Fruit fly (Drosophila melanogaster) whole organism, embryonic: Measurements from ENCODE around the gene Utx.
A peak's percentile ranks its signal among the peaks of the same experiment; 100 is the strongest.

Experiments
- CG11093 ChIP-seq: fragments of 200-800 bp; sonication (Bioruptor generic); IDR thresholded peaks from 3 replicates; pipeline ENCODE4 v1.3.6; 2022; ENCODE audit warnings: missing biosample characterization, missing genetic modification characterization
- CG11398 ChIP-seq: fragments of 200-800 bp; sonication (Bioruptor generic); optimal IDR thresholded peaks from 2 replicates; lab custom pipeline; 2016; ENCODE audit warnings: missing biosample characterization, missing genetic modification characterization
- CG12659 ChIP-seq: fragments of 200-800 bp; sonication (Bioruptor generic); optimal IDR thresholded peaks from 3 replicates; lab custom pipeline; 2017; ENCODE audit warnings: mild to moderate bottlenecking, missing biosample characterization, missing genetic modification reagents, missing genetic modification characterization
- CG1603 ChIP-seq: fragments of 200-800 bp; sonication (Bioruptor generic); optimal IDR thresholded peaks from 2 replicates; lab custom pipeline; 2019; ENCODE audit warnings: missing biosample characterization, mild to moderate bottlenecking, missing genetic modification characterization, moderate library complexity
- CG17912 ChIP-seq: fragments of 200-800 bp; sonication (Bioruptor generic); optimal IDR thresholded peaks from 2 replicates; lab custom pipeline; 2018; ENCODE audit warnings: missing biosample characterization, mild to moderate bottlenecking, missing genetic modification characterization
- CG1792 ChIP-seq: fragments of 200-800 bp; sonication (Bioruptor generic); optimal IDR thresholded peaks from 2 replicates; lab custom pipeline; 2016; ENCODE audit warnings: missing biosample characterization, missing genetic modification characterization
- CG18599 ChIP-seq: fragments of 200-800 bp; sonication (Bioruptor generic); optimal IDR thresholded peaks from 3 replicates; lab custom pipeline; 2017; ENCODE audit warnings: missing biosample characterization, missing genetic modification characterization, mild to moderate bottlenecking, moderate library complexity, missing genetic modification reagents
- CG2199 ChIP-seq: fragments of 200-800 bp; sonication (Bioruptor generic); IDR thresholded peaks from 3 replicates; pipeline ENCODE4 v1.3.6; 2022; ENCODE audit warnings: missing biosample characterization, missing genetic modification characterization
- CG30431 ChIP-seq: fragments of 200-800 bp; sonication (Bioruptor generic); optimal IDR thresholded peaks from 2 replicates; lab custom pipeline; 2017; ENCODE audit warnings: missing biosample characterization, missing genetic modification characterization
- CG31365 ChIP-seq: fragments of 200-800 bp; sonication (Bioruptor generic); optimal IDR thresholded peaks from 2 replicates; lab custom pipeline; 2018; ENCODE audit warnings: missing biosample characterization, mild to moderate bottlenecking, missing genetic modification characterization
- CG32532 ChIP-seq: fragments of 200-800 bp; sonication (Bioruptor generic); IDR thresholded peaks from 2 replicates; pipeline ENCODE4 v1.3.6; 2022; ENCODE audit warnings: missing biosample characterization, missing genetic modification characterization
- CG32772 ChIP-seq: fragments of 200-800 bp; sonication (Bioruptor generic); IDR thresholded peaks from 2 replicates; pipeline ENCODE4 v1.3.6; 2022; ENCODE audit warnings: missing biosample characterization, missing genetic modification characterization
- CG33213 ChIP-seq: fragments of 200-800 bp; sonication (Bioruptor generic); optimal IDR thresholded peaks from 3 replicates; lab custom pipeline; 2016; ENCODE audit warnings: missing biosample characterization, missing genetic modification characterization
- CG34224 ChIP-seq: fragments of 200-800 bp; sonication (Bioruptor generic); IDR thresholded peaks from 3 replicates; pipeline ENCODE4 v1.3.6; 2022; ENCODE audit warnings: missing biosample characterization, missing genetic modification characterization; ENCODE audit not compliant: partially characterized antibody
- CG5180 ChIP-seq: fragments of 200-800 bp; sonication (Bioruptor generic); optimal IDR thresholded peaks from 3 replicates; lab custom pipeline; 2017; ENCODE audit warnings: missing biosample characterization, missing genetic modification characterization, mild to moderate bottlenecking, moderate library complexity, missing genetic modification reagents
- CG7556 ChIP-seq: fragments of 200-800 bp; sonication (Bioruptor generic); optimal IDR thresholded peaks from 2 replicates; lab custom pipeline; 2017; ENCODE audit warnings: missing biosample characterization, mild to moderate bottlenecking, missing genetic modification characterization
- CG8089 ChIP-seq: fragments of 200-800 bp; sonication (Bioruptor generic); optimal IDR thresholded peaks from 3 replicates; lab custom pipeline; 2016; ENCODE audit warnings: missing biosample characterization, missing genetic modification characterization
- CG8478 ChIP-seq: fragments of >200 bp; optimal IDR thresholded peaks from 2 replicates; lab custom pipeline; 2018
- CG9215 ChIP-seq: fragments of 200-800 bp; sonication (Bioruptor generic); IDR thresholded peaks from 2 replicates; pipeline ENCODE4 v1.3.6; 2022; ENCODE audit warnings: missing biosample characterization, missing genetic modification characterization
- Elba2 ChIP-seq: fragments of 200-800 bp; sonication (Bioruptor generic); optimal IDR thresholded peaks from 3 replicates; lab custom pipeline; 2016; ENCODE audit warnings: missing biosample characterization, missing genetic modification characterization
- Ets97D ChIP-seq: fragments of 200-800 bp; sonication (Bioruptor generic); optimal IDR thresholded peaks from 3 replicates; lab custom pipeline; 2016; ENCODE audit warnings: missing biosample characterization, missing genetic modification characterization
- H2.0 ChIP-seq: fragments of 200-800 bp; sonication (Bioruptor generic); IDR thresholded peaks from 2 replicates; pipeline ENCODE4 v1.3.6; 2022; ENCODE audit warnings: missing biosample characterization, missing genetic modification characterization
- Jarid2 ChIP-seq: fragments of 200-800 bp; sonication (Bioruptor generic); optimal IDR thresholded peaks from 3 replicates; lab custom pipeline; 2017; ENCODE audit warnings: mild to moderate bottlenecking, missing biosample characterization, missing genetic modification reagents, missing genetic modification characterization
- MBD-R2 ChIP-seq: fragments of 200-800 bp; sonication (Bioruptor generic); IDR thresholded peaks from 2 replicates; pipeline ENCODE4 v1.3.6; 2022; ENCODE audit warnings: missing biosample characterization, missing genetic modification characterization
- NC2β ChIP-seq: fragments of 200-800 bp; sonication (Bioruptor generic); optimal IDR thresholded peaks from 2 replicates; lab custom pipeline; 2016; ENCODE audit warnings: missing biosample characterization, missing genetic modification characterization
- NFAT ChIP-seq: fragments of 200-800 bp; sonication (Bioruptor generic); IDR thresholded peaks from 2 replicates; pipeline ENCODE4 v1.3.6; 2022; ENCODE audit warnings: missing biosample characterization, missing genetic modification characterization
- NK7.1 ChIP-seq: fragments of 200-800 bp; sonication (Bioruptor generic); optimal IDR thresholded peaks from 3 replicates; lab custom pipeline; 2016; ENCODE audit warnings: missing biosample characterization, missing genetic modification characterization
- Nf-YB ChIP-seq: fragments of 200-800 bp; sonication (Bioruptor generic); optimal IDR thresholded peaks from 3 replicates; lab custom pipeline; 2019; ENCODE audit warnings: missing biosample characterization, mild to moderate bottlenecking, missing genetic modification characterization, moderate library complexity
- Nf-YC ChIP-seq: fragments of 200-800 bp; optimal IDR thresholded peaks from 3 replicates; lab custom pipeline; 2019; ENCODE audit warnings: missing biosample characterization, mild to moderate bottlenecking, missing genetic modification characterization, moderate library complexity
- Optix ChIP-seq: fragments of 200-800 bp; sonication (Bioruptor generic); IDR thresholded peaks from 3 replicates; pipeline ENCODE4 v1.3.6; 2022; ENCODE audit warnings: missing biosample characterization, missing genetic modification characterization
- Sox102F ChIP-seq: fragments of 200-800 bp; sonication (Bioruptor generic); optimal IDR thresholded peaks from 2 replicates; lab custom pipeline; 2018; ENCODE audit warnings: missing biosample characterization, mild to moderate bottlenecking, missing genetic modification characterization, moderate library complexity
- Sry-δ ChIP-seq: fragments of 200-800 bp; sonication (Bioruptor generic); optimal IDR thresholded peaks from 2 replicates; lab custom pipeline; 2016; ENCODE audit warnings: missing biosample characterization, missing genetic modification characterization
- ara ChIP-seq: fragments of 200-800 bp; sonication (Bioruptor generic); IDR thresholded peaks from 2 replicates; pipeline ENCODE4 v1.3.6; 2022; ENCODE audit warnings: missing biosample characterization, missing genetic modification characterization
- crol ChIP-seq: fragments of 200-800 bp; sonication (Bioruptor generic); IDR thresholded peaks from 2 replicates; pipeline ENCODE4 v1.3.6; 2022; ENCODE audit warnings: missing biosample characterization, missing genetic modification characterization
- disco-r ChIP-seq: fragments of 200-800 bp; sonication (Bioruptor generic); optimal IDR thresholded peaks from 2 replicates; lab custom pipeline; 2016; ENCODE audit warnings: missing biosample characterization, missing genetic modification characterization
- ewg ChIP-seq: fragments of 200-800 bp; sonication (Bioruptor generic); optimal IDR thresholded peaks from 3 replicates; lab custom pipeline; 2017; ENCODE audit warnings: mild to moderate bottlenecking, missing biosample characterization, missing genetic modification reagents, missing genetic modification characterization
- fd64A ChIP-seq: fragments of 200-800 bp; sonication (Bioruptor generic); optimal IDR thresholded peaks from 3 replicates; lab custom pipeline; 2018; ENCODE audit warnings: missing biosample characterization, mild to moderate bottlenecking, missing genetic modification characterization
- gsb ChIP-seq: fragments of 200-800 bp; sonication (Bioruptor generic); IDR thresholded peaks from 2 replicates; pipeline ENCODE4 v1.3.6; 2022; ENCODE audit warnings: missing biosample characterization, missing genetic modification characterization
- maf-S ChIP-seq: fragments of 200-800 bp; sonication (Bioruptor generic); optimal IDR thresholded peaks from 2 replicates; lab custom pipeline; 2016; ENCODE audit warnings: missing biosample characterization, missing genetic modification characterization
- nerfin-2 ChIP-seq: fragments of 200-800 bp; sonication (Bioruptor generic); IDR thresholded peaks from 2 replicates; pipeline ENCODE4 v1.3.6; 2022; ENCODE audit warnings: missing biosample characterization, missing genetic modification characterization; ENCODE audit not compliant: partially characterized antibody
- oc ChIP-seq: fragments of 200-800 bp; sonication (Bioruptor generic); optimal IDR thresholded peaks from 2 replicates; lab custom pipeline; 2018; ENCODE audit warnings: missing biosample characterization, mild to moderate bottlenecking, missing genetic modification characterization, moderate library complexity
- pho ChIP-seq: fragments of 200-800 bp; sonication (Bioruptor generic); optimal IDR thresholded peaks from 2 replicates; lab custom pipeline; 2016; ENCODE audit warnings: missing biosample characterization, missing genetic modification characterization
- ranshi ChIP-seq: fragments of 200-800 bp; sonication (Bioruptor generic); IDR thresholded peaks from 2 replicates; pipeline ENCODE4 v1.3.6; 2022; ENCODE audit warnings: missing biosample characterization, missing genetic modification characterization
- sob ChIP-seq: fragments of 200-800 bp; sonication (Bioruptor generic); IDR thresholded peaks from 2 replicates; pipeline ENCODE4 v1.3.6; 2022; ENCODE audit warnings: missing biosample characterization, missing genetic modification characterization
- sqz ChIP-seq: fragments of 200-800 bp; sonication (Bioruptor generic); optimal IDR thresholded peaks from 3 replicates; lab custom pipeline; 2018; ENCODE audit warnings: missing biosample characterization, mild to moderate bottlenecking, missing genetic modification characterization
- trh ChIP-seq: fragments of 200-800 bp; sonication (Bioruptor generic); optimal IDR thresholded peaks from 2 replicates; lab custom pipeline; 2016; ENCODE audit warnings: missing biosample characterization, missing genetic modification characterization
- wek ChIP-seq: fragments of 200-800 bp; sonication (Bioruptor generic); optimal IDR thresholded peaks from 3 replicates; lab custom pipeline; 2018; ENCODE audit warnings: missing biosample characterization, mild to moderate bottlenecking, missing genetic modification characterization, moderate library complexity
- z ChIP-seq: fragments of 200-800 bp; sonication (Bioruptor generic); IDR thresholded peaks from 3 replicates; pipeline ENCODE4 v1.3.6; 2022; ENCODE audit warnings: missing biosample characterization, missing genetic modification characterization
- zfh2 ChIP-seq: fragments of 200-800 bp; sonication (Bioruptor generic); optimal IDR thresholded peaks from 2 replicates; lab custom pipeline; 2016; ENCODE audit warnings: missing biosample characterization, missing genetic modification characterization

Utx gene

DNA sequence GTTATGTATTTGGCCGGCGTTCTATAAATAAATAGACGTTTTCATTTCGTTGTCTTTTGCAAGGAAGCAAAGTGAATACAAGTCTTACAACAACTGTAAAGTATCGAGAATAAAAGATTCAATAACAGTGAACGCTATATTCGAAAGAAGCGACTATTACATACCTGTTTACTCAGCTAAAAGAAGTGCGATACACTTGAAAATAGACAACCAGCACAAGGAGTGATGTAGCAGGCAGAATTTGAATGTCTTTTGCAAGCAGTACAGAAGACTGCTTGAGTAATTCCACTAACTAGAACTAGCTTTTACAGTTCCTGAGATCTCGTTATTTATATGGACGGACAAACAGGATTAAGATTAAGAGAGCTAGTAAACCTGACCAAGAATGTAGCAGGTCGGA lies 19.7 kb upstream of the Utx start (continued):
- TF ChIP-seq MBD-R2 (GFP tag; lab: Robert Waterston, UW) = peak; percentile 85
- TF ChIP-seq CG17912 (GFP tag; lab: Kevin White, UChicago) = peak; percentile 61
- no peak for TF ChIP-seq gsb
- no peak for TF ChIP-seq oc
- TF ChIP-seq crol (GFP tag; lab: Robert Waterston, UW) = no peak
- no peak for TF ChIP-seq ewg (GFP tag; lab: Kevin White, UChicago)
- TF ChIP-seq Sry-δ (GFP tag; lab: Kevin White, UChicago) = peak; percentile 24
- TF ChIP-seq fd64A (GFP tag; lab: Kevin White, UChicago) = no peak
- peak; percentile 23 for TF ChIP-seq NC2β (GFP tag; lab: Kevin White, UChicago)
- TF ChIP-seq CG7556 (GFP tag; lab: Kevin White, UChicago) = no peak
- no peak for TF ChIP-seq CG8478 (lab: Kevin White, UChicago)
- peak; percentile 49 for TF ChIP-seq Ets97D (GFP tag; lab: Kevin White, UChicago)
- no peak for TF ChIP-seq disco-r (GFP tag; lab: Kevin White, UChicago)
- TF ChIP-seq CG12659 (GFP tag; lab: Kevin White, UChicago) = peak; percentile 74
- TF ChIP-seq ara (GFP tag; lab: Robert Waterston, UW) = no peak
- peak; percentile 57; the same call in 1 of the 3 replicates for TF ChIP-seq CG34224 (GFP tag; lab: Robert Waterston, UW)
- TF ChIP-seq CG9215 = no peak
- peak; percentile 65 for TF ChIP-seq CG1603 (tag; lab: Kevin White, UChicago)
- TF ChIP-seq Elba2 = no peak
- no peak for TF ChIP-seq trh (GFP tag; lab: Kevin White, UChicago)
- TF ChIP-seq wek (GFP tag; lab: Kevin White, UChicago) = no peak
- no peak for TF ChIP-seq CG8089 (GFP tag; lab: Kevin White, UChicago)
- no peak for TF ChIP-seq NK7.1 (GFP tag; lab: Kevin White, UChicago)
- no peak for TF ChIP-seq zfh2 (GFP tag; lab: Kevin White, UChicago)
- no peak for TF ChIP-seq Optix (GFP tag; lab: Robert Waterston, UW)

DNA sequence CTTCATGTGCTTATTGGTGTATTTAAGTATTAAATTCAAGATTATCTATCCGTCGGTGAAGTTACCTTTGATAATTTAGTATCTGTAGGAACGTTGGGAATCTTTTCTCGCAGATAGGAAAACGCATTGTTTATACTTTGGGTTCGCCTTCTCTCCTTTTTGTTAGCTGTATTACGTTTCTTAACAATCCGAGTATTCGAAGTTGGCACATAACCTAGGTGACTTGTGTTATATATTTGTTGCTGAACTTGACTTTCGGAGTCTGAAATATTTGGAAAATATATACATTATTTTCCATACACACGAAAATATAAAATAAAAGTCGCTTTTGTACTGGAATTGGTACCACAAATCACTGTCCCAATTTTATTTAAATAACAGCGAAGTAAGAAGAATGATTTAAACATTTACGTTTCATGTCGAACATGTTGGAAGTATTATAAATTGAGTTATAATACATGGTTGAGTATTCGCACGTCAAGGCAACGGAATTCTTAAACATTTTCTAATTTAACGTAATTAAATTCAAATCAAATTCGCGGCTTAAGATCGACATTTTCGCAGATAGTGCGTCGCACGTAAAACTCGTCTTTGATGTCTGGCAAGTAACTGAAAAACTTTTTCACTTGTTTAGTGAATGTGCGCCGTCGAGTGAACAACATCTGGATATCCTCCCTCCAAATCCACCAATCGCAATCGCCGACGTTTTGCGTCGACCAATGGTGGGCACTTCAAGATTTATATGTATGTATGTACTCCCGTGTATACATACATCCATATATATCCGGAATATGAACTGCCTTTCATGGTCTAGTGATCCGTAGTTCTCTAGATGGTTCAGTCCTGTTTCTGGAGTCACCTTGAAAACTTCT lies 16.4 kb upstream of the Utx start, which contains the start of gene Hand:
TSS of gene Hand (minus strand) at position 588 of the 872 bp plus-strand sequence.
- TF ChIP-seq maf-S (GFP tag; lab: Kevin White, UChicago) (no peak), CG18599 (no peak), Nf-YC (peak; percentile 96), Nf-YB (peak; percentile 95), CG30431 (no peak), CG2199 (GFP tag; lab: Robert Waterston, UW) (0 out of 3 replicates have a peak, but pooled peaks have one; percentile 51), CG1792 (GFP tag; lab: Kevin White, UChicago) (no peak), CG32772 (no peak), CG5180 (peak; percentile 41), CG11093 (GFP tag; lab: Robert Waterston, UW) (no peak), CG31365 (tag; lab: Kevin White, UChicago) (no peak), CG9215 (no peak), Jarid2 (GFP tag; lab: Kevin White, UChicago) (peak; percentile 17)

DNA sequence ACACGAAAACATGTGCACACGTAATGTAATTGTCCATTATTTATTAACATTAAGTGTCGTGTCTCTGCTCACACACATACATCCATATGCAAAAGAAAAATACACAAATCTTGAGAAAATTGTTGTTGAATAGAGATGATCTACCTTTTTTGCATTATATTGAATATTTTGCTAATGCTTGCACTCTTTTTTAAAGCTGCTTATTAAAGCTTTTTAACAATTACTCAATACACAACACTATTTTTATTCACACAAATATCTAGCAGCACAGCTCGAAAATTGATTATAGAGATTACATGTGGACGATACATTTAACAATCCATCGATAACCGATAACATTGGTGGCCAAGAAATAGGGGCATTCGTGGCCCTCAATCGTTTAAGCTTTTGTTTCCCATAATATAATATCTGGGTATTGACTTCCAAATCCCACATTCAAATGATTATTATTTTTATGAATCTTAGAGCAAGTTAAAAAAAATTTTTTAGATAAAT lies 13.5 kb upstream of the Utx start, which contains the start of gene Ufd4:
TSS of gene Ufd4 (minus strand) at position 300 of the 495 bp plus-strand sequence.
- TF ChIP-seq sob (GFP tag; lab: Robert Waterston, UW) (peak; percentile 36; the same call in 1 of the 2 replicates), ranshi (GFP tag; lab: Robert Waterston, UW) (no peak; the same call in 1 of the 2 replicates), sqz (no peak), nerfin-2 (GFP tag; lab: Robert Waterston, UW) (no peak), z (GFP tag; lab: Robert Waterston, UW) (no peak), CG32532 (GFP tag; lab: Robert Waterston, UW) (no peak; the same call in 1 of the 2 replicates), Sox102F (no peak), NFAT (GFP tag; lab: Robert Waterston, UW) (no peak), pho (GFP tag; lab: Kevin White, UChicago) (peak; percentile 61), H2.0 (GFP tag; lab: Robert Waterston, UW) (peak; percentile 32; the same call in 1 of the 2 replicates), CG33213 (GFP tag; lab: Kevin White, UChicago) (no peak), CG11398 (GFP tag; lab: Kevin White, UChicago) (peak; percentile 57), Optix (GFP tag; lab: Robert Waterston, UW) (no peak)
